Worm (Caenorhabditis elegans) whole organism, early embryonic: Measurements from ENCODE around the gene F42F12.11.

Experiments
- B0310.2 ChIP-seq: sonication (generic microtip); optimal IDR thresholded peaks from 2 replicates; lab custom pipeline; 2016; ENCODE audit warnings: mild to moderate bottlenecking, missing genetic modification characterization, missing compliant biosample characterization
- F13C5.2 ChIP-seq: sonication (generic microtip); optimal IDR thresholded peaks from 2 replicates; lab custom pipeline; 2017; ENCODE audit warnings: mild to moderate bottlenecking, missing genetic modification characterization, inconsistent platforms, missing compliant biosample characterization
- aly-1 ChIP-seq: sonication (generic microtip); optimal IDR thresholded peaks from 2 replicates; lab custom pipeline; 2016; ENCODE audit warnings: missing genetic modification characterization, missing compliant biosample characterization
- ama-1 ChIP-seq: fragments of 150-350 bp; optimal IDR thresholded peaks from 2 replicates; lab custom pipeline; 2014
- ceh-13 ChIP-seq: fragments of 200-800 bp; sonication (Bioruptor generic); optimal IDR thresholded peaks from 2 replicates; lab custom pipeline; 2018; ENCODE audit warnings: mild to moderate bottlenecking, missing genetic modification characterization, missing compliant biosample characterization
- ets-7 ChIP-seq: sonication (generic microtip); optimal IDR thresholded peaks from 2 replicates; lab custom pipeline; 2016; ENCODE audit warnings: missing genotype, missing genetic modification characterization, missing compliant biosample characterization
- flt-1 ChIP-seq: fragments of 200-800 bp; sonication (Bioruptor generic); IDR thresholded peaks from 2 replicates; pipeline ENCODE4 v1.3.6; 2022; ENCODE audit warnings: missing genetic modification characterization, missing compliant biosample characterization
- hmbx-1 ChIP-seq: sonication (generic microtip); optimal IDR thresholded peaks from 2 replicates; lab custom pipeline; 2016; ENCODE audit warnings: mild to moderate bottlenecking, missing genetic modification characterization, missing compliant biosample characterization
- hmg-4 ChIP-seq: fragments of 200-800 bp; sonication (Bioruptor generic); optimal IDR thresholded peaks from 2 replicates; lab custom pipeline; 2018; ENCODE audit warnings: mild to moderate bottlenecking, missing genetic modification characterization, missing compliant biosample characterization
- hnd-1 ChIP-seq: sonication (generic microtip); optimal IDR thresholded peaks from 2 replicates; lab custom pipeline; 2016; ENCODE audit warnings: missing genetic modification characterization, missing compliant biosample characterization
- scrt-1 ChIP-seq: fragments of 200-800 bp; sonication (Bioruptor generic); IDR thresholded peaks from 2 replicates; pipeline ENCODE4 v1.3.6; 2022; ENCODE audit warnings: missing genetic modification characterization, missing compliant biosample characterization
- sea-1 ChIP-seq: fragments of 200-800 bp; sonication (Bioruptor generic); conservative IDR thresholded peaks from 2 replicates; pipeline ENCODE4 v1.3.6; 2022; ENCODE audit warnings: missing genetic modification characterization, missing compliant biosample characterization
- tbx-11 ChIP-seq: fragments of 200-800 bp; sonication (Bioruptor generic); IDR thresholded peaks from 2 replicates; pipeline ENCODE4 v1.3.6; 2022; ENCODE audit warnings: missing genetic modification characterization, missing compliant biosample characterization

DNA sequence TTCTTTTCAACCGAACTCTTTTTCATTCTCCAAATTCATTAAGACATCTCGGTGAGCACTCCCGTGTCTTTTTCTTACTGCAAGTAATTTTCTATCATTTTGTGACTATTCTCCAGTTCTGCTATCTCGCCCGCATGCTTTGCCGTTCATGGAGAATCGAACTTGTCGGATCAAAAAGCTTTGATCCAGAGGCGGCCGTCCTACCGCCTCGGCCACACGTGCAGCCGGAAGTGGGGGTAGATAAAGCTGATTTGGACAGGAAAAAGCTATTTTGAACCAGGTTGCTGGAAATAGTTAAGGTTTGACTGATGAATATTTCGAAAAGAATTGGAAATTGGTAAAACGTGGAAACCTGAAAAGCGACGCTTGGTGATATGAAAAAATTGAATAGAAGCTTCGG lies 42.6 kb upstream of the F42F12.11 start:
- TF ChIP-seq hmbx-1 (tag; lab: Kevin White, UChicago) (no peak), flt-1 (GFP tag; lab: Robert Waterston, UW) (no peak), aly-1 (tag; lab: Kevin White, UChicago) (no peak), ama-1 (lab: Kevin White, UChicago) (no peak), B0310.2 (no peak), ets-7 (no peak), sea-1 (no peak), F13C5.2 (tag; lab: Kevin White, UChicago) (no peak), hnd-1 (tag; lab: Kevin White, UChicago) (no peak), hmg-4 (GFP tag; lab: Kevin White, UChicago) (no peak), tbx-11 (GFP tag; lab: Robert Waterston, UW) (no peak), scrt-1 (GFP tag; lab: Robert Waterston, UW) (no peak), ceh-13 (no peak)
